Worm (Caenorhabditis elegans): ENCODE measurements around the gene asp-5.

asp-5 gene

DNA sequence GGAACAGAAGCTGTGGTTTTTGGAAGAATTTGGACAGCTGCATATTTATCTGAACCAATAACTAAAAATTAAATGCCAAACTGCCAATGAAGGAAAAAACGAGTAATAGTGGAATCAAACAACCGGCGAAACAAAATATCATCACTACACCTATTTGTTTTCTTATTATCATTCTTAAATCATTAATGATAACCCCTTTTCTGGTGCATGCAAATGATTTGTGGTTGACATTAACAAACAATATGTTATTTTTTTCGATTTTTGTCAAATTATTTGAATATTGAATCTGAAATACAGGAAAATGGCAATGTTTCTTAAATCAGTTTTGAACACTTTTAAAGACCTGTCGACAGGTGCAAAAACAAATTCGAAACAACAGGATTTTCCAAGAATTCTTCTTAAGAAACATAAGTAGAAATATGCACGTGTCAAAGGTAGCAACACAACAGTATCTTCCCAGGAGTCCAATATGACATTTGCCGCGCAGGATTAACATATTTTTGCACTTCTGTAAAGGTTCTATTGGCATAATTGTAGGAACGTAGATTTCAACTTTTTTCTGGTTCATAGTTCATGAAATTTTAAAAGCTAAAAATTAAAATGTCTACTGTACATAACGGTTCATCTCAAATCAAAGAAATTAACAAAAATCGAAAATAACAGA, 27.1 kb downstream of the asp-5 start, which contains the start of gene W02D7.5:
Gene W02D7.5, minus strand, starts transcription at position 51 of the 664 bp plus-strand sequence.
- no peak for TF ChIP-seq egl-27 (tag; optimal IDR thresholded peaks at IDR 0.05)
- no peak for TF ChIP-seq ZK546.5 (tag; optimal IDR thresholded peaks at IDR 0.05)
- TF ChIP-seq ceh-28 (tag; optimal IDR thresholded peaks at IDR 0.05) = no peak
- TF ChIP-seq jun-1 (tag; optimal IDR thresholded peaks at IDR 0.05) = no peak
- TF ChIP-seq ztf-4 (tag; optimal IDR thresholded peaks at IDR 0.05) = no peak
- no peak for TF ChIP-seq snpc-4 (tag; optimal IDR thresholded peaks at IDR 0.05)
- TF ChIP-seq nhr-237 (tag; optimal IDR thresholded peaks at IDR 0.05) = no peak
- no peak for TF ChIP-seq nhr-67 (tag; optimal IDR thresholded peaks at IDR 0.05)
- no peak for TF ChIP-seq ceh-82 (tag; optimal IDR thresholded peaks at IDR 0.05)
- no peak for TF ChIP-seq R02D3.7 (tag; optimal IDR thresholded peaks at IDR 0.05)
- TF ChIP-seq daf-12 (tag; optimal IDR thresholded peaks at IDR 0.05) = no peak
- TF ChIP-seq nhr-76 (tag; optimal IDR thresholded peaks at IDR 0.05) = no peak
- no peak for TF ChIP-seq pqm-1 (tag; optimal IDR thresholded peaks at IDR 0.05)
- TF ChIP-seq sea-2 (GFP tag; optimal IDR thresholded peaks at IDR 0.05) = no peak
- TF ChIP-seq fkh-10 (GFP tag; optimal IDR thresholded peaks at IDR 0.05) = no peak
- TF ChIP-seq tbx-2 (tag; optimal IDR thresholded peaks at IDR 0.05) = no peak
- TF ChIP-seq elt-3 (tag; optimal IDR thresholded peaks at IDR 0.05) = no peak
- no peak for TF ChIP-seq nhr-43 (tag; optimal IDR thresholded peaks at IDR 0.05; ENCODE audit: poor library complexity, severe bottlenecking)

DNA sequence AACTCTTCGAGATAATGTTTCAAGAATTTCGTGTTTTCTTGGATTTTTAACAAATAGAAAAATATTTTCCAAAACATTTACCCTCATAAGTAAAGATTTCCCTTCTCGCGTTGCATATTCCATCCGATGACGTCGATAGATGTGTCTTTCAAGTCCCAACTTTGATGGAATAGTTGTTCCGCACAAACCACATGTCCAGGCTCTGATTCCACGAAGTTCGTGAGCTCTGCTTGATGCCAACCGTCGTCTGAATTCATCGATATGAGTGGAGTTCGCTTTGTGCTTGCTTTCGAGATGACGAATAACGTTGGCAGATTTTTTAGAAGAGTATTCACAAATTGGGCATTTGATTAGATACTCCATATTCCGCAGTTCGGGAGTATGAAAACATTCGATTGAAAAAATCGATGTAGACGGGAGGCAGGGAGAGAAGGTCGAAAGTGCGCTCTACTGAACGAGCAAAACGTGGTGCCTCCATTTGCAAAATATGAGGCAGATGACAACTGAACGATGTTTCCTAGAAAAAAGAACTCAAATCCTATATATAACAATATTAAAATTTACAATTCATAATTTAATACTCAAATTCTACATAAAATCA, 28.9 kb downstream of the asp-5 start, which contains the start of gene W02D7.6:
Gene W02D7.6, minus strand, starts transcription at position 573 of the 601 bp plus-strand sequence.
- TF ChIP-seq elt-1 (tag; optimal IDR thresholded peaks at IDR 0.05) (no peak), elt-3 (tag; optimal IDR thresholded peaks at IDR 0.05) (no peak), daf-12 (tag; optimal IDR thresholded peaks at IDR 0.05) (no peak), nfya-1 (tag; optimal IDR thresholded peaks at IDR 0.05; ENCODE audit: insufficient read depth) (peak; percentile 19), pha-4 (tag; optimal IDR thresholded peaks at IDR 0.05) (peak; percentile 23), ceh-16 (tag; optimal IDR thresholded peaks at IDR 0.05) (no peak), nhr-237 (tag; optimal IDR thresholded peaks at IDR 0.05) (no peak), R02D3.7 (tag; optimal IDR thresholded peaks at IDR 0.05) (no peak), nhr-76 (tag; optimal IDR thresholded peaks at IDR 0.05) (no peak), ama-1 (optimal IDR thresholded peaks at IDR 0.05) (peak; percentile 70), nhr-11 (tag; optimal IDR thresholded peaks at IDR 0.05) (no peak), ztf-4 (tag; optimal IDR thresholded peaks at IDR 0.05) (no peak), sea-2 (GFP tag; optimal IDR thresholded peaks at IDR 0.05) (no peak), unc-62 (GFP tag; optimal IDR thresholded peaks at IDR 0.05) (no peak), lin-15B (tag; optimal IDR thresholded peaks at IDR 0.05) (peak; percentile 26), lin-39 (tag; optimal IDR thresholded peaks at IDR 0.05) (no peak), jun-1 (tag; optimal IDR thresholded peaks at IDR 0.05) (no peak), egl-27 (tag; optimal IDR thresholded peaks at IDR 0.05) (no peak), ztf-11 (tag; optimal IDR thresholded peaks at IDR 0.05) (no peak), snpc-4 (tag; optimal IDR thresholded peaks at IDR 0.05) (peak; percentile 38), zag-1 (tag; optimal IDR thresholded peaks at IDR 0.05) (no peak), aly-2 (tag; optimal IDR thresholded peaks at IDR 0.05) (no peak), nhr-12 (tag; optimal IDR thresholded peaks at IDR 0.05) (no peak), nhr-25 (tag; optimal IDR thresholded peaks at IDR 0.05) (no peak), egl-5 (tag; optimal IDR thresholded peaks at IDR 0.05) (no peak), nhr-67 (tag; optimal IDR thresholded peaks at IDR 0.05) (no peak), fkh-10 (GFP tag; optimal IDR thresholded peaks at IDR 0.05) (no peak), nhr-28 (tag; optimal IDR thresholded peaks at IDR 0.05) (no peak), mml-1 (tag; optimal IDR thresholded peaks at IDR 0.05) (no peak), ceh-9 (tag; optimal IDR thresholded peaks at IDR 0.05) (no peak), ceh-28 (tag; optimal IDR thresholded peaks at IDR 0.05) (peak; percentile 22), nhr-77 (tag; optimal IDR thresholded peaks at IDR 0.05) (no peak), tbx-2 (tag; optimal IDR thresholded peaks at IDR 0.05) (no peak), mdl-1 (tag; optimal IDR thresholded peaks at IDR 0.05) (no peak), pqm-1 (tag; optimal IDR thresholded peaks at IDR 0.05) (peak; percentile 8), eor-1 (tag; optimal IDR thresholded peaks at IDR 0.05) (no peak), nhr-43 (tag; optimal IDR thresholded peaks at IDR 0.05; ENCODE audit: poor library complexity, severe bottlenecking) (no peak), skn-1 (tag; optimal IDR thresholded peaks at IDR 0.05) (no peak), ceh-82 (tag; optimal IDR thresholded peaks at IDR 0.05) (no peak), elt-2 (tag; optimal IDR thresholded peaks at IDR 0.05) (peak; percentile 13), nhr-23 (tag; optimal IDR thresholded peaks at IDR 0.05) (peak; percentile 5)
